Fruit fly (Drosophila melanogaster) whole organism, embryonic: Measurements from ENCODE around the gene CG13369.
A peak's percentile ranks its signal among the peaks of the same experiment; 100 is the strongest.

Source experiments
- CG14710 ChIP-seq: fragments of 200-800 bp; sonication (Bioruptor generic); optimal IDR thresholded peaks from 3 replicates; lab custom pipeline; 2019; ENCODE audit warnings: missing biosample characterization, mild to moderate bottlenecking, missing genetic modification characterization, moderate library complexity
- CG2129 ChIP-seq: fragments of 200-800 bp; sonication (Bioruptor generic); IDR thresholded peaks from 2 replicates; pipeline ENCODE4 v1.3.6; 2022; ENCODE audit warnings: missing biosample characterization, missing genetic modification characterization; ENCODE audit not compliant: partially characterized antibody
- CG33557 ChIP-seq: fragments of 200-800 bp; sonication (Bioruptor generic); optimal IDR thresholded peaks from 2 replicates; lab custom pipeline; 2019; ENCODE audit warnings: missing biosample characterization, mild to moderate bottlenecking, missing genetic modification characterization, moderate library complexity
- D19A ChIP-seq: fragments of 200-800 bp; optimal IDR thresholded peaks from 3 replicates; lab custom pipeline; 2019; ENCODE audit warnings: missing biosample characterization, mild to moderate bottlenecking, missing genetic modification characterization, moderate library complexity
- Hey ChIP-seq: fragments of 200-800 bp; sonication (Bioruptor generic); optimal IDR thresholded peaks from 3 replicates; lab custom pipeline; 2018; ENCODE audit warnings: missing biosample characterization, mild to moderate bottlenecking, missing genetic modification characterization
- Nf-YB ChIP-seq: fragments of 200-800 bp; sonication (Bioruptor generic); optimal IDR thresholded peaks from 3 replicates; lab custom pipeline; 2019; ENCODE audit warnings: missing biosample characterization, mild to moderate bottlenecking, missing genetic modification characterization, moderate library complexity
- dmrt11E ChIP-seq: fragments of 200-800 bp; sonication (Bioruptor generic); optimal IDR thresholded peaks from 3 replicates; lab custom pipeline; 2018; ENCODE audit warnings: missing biosample characterization, mild to moderate bottlenecking, missing genetic modification characterization, moderate library complexity
- gt ChIP-seq: fragments of 200-800 bp; sonication (Bioruptor generic); IDR thresholded peaks from 2 replicates; pipeline ENCODE4 v1.3.6; 2022; ENCODE audit warnings: missing biosample characterization, missing genetic modification characterization
- lov ChIP-seq, 2 experiments: fragments of 200-800 bp in 1 of 2; fragments of >200 bp in 1 of 2; sonication (Bioruptor generic) in 1 of 2; IDR thresholded peaks in 1 of 2; optimal IDR thresholded peaks in 1 of 2; 2 replicates in 1 of 2; 3 replicates in 1 of 2; pipeline versions ENCODE4 v1.3.6 to Lab custom; 2017 to 2022; ENCODE audit warnings: missing biosample characterization in 1 of 2, missing genetic modification characterization in 1 of 2
- sens ChIP-seq: fragments of 200-800 bp; sonication (Bioruptor generic); peaks from one replicate; lab custom pipeline; 2016; ENCODE audit warnings: missing biosample characterization, missing genetic modification characterization

DNA sequence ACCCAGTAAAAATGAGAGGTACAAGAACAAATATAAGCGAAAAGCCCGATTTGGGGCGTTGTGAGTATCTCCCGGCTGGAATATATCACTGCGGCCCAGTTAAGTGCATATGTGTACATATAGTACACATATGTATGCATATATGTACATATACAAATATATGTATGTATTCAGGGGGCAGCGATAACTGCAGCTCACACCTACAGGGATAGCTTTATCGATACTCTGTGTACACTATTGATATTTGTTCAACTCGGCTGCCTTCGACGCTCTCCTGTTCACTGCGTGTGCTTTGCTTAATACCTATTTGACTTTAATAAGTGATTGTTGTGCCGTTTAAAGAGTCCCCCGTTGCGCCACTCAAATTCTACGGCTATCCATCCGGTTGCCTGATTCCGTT is 41.4 kb upstream of the CG13369 start, which contains the start of gene vnd:
- TF ChIP-seq D19A (tag; lab: Kevin White, UChicago) (no peak), lov (optimal IDR thresholded peaks at IDR 0.05; lab: Kevin White, UChicago) (no peak), lov (GFP tag; IDR thresholded peaks at IDR 0.05; lab: Robert Waterston, UW) (no peak), CG33557 (peak; percentile 78), dmrt11E (peak; percentile 64), CG14710 (tag; lab: Kevin White, UChicago) (no peak), CG2129 (GFP tag; lab: Robert Waterston, UW) (no peak), sens (GFP tag; lab: Kevin White, UChicago) (peak; percentile 85), gt (GFP tag; lab: Robert Waterston, UW) (no peak), Hey (tag; lab: Kevin White, UChicago) (no peak), Nf-YB (GFP tag; lab: Kevin White, UChicago) (no peak)
